Worm (Caenorhabditis elegans) whole organism, L4 larva: ENCODE measurements around the gene gpa-10.

Source experiments
- ces-1 ChIP-seq: fragments of 150-350 bp; sonication (generic microtip); optimal IDR thresholded peaks from 4 replicates; lab custom pipeline; 2014; ENCODE audit warnings: missing biosample characterization, missing genetic modification reagents, missing genetic modification characterization
- lin-15B ChIP-seq: fragments of 150-350 bp; sonication (generic microtip); optimal IDR thresholded peaks from 3 replicates; lab custom pipeline; 2014; ENCODE audit warnings: missing biosample characterization, missing genetic modification characterization
- snpc-4 ChIP-seq: fragments of 150-350 bp; optimal IDR thresholded peaks from 2 replicates; lab custom pipeline; 2014; ENCODE audit warnings: missing biosample characterization, missing genetic modification characterization

ce11 chrV:6896700-6897099 lies 42.1 kb upstream of the gpa-10 start, which contains the start of gene K11C4.1:
- TF ChIP-seq snpc-4 (tag; lab: Kevin White, UChicago): no peak
- TF ChIP-seq ces-1 (GFP tag; lab: Kevin White, UChicago): no peak
- no peak for TF ChIP-seq lin-15B (tag; lab: Kevin White, UChicago)
